Worm (Caenorhabditis elegans): ENCODE results near the gene acs-6.

- TF ChIP-seq ces-1 (GFP tag; optimal IDR thresholded peaks at IDR 0.05) (no peak), nhr-76 (tag; optimal IDR thresholded peaks at IDR 0.05) (no peak)
Observed at ce11 chrII:7057860-7058259, 4.0 kb upstream of the acs-6 start, which contains the start of gene cth-2.
